Worm (Caenorhabditis elegans): Measurements from ENCODE around the gene nhx-9.

DNA sequence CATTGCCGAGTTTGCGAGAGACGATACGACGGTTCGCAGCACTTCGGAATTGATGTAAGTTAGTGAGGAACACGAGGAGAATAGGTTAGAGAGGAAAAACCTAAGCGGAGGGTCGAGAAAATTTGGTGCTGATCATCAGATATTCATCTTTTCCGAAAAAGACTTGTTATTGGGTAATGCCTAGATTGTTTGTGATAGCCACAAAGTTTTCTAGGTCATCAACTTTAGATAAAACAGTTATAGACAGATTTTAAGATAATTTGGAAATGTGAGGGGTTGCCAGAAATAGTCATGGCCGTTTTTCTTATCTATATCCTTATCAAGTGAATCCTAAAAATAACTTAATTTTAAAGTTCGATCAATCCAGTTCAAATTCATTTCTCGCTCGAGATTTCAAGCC is 30.3 kb upstream of the nhx-9 start:
- no peak for TF ChIP-seq pha-4 (tag; optimal IDR thresholded peaks at IDR 0.05)
- TF ChIP-seq rnt-1 (tag; optimal IDR thresholded peaks at IDR 0.05): no peak
- no peak for TF ChIP-seq ama-1 (optimal IDR thresholded peaks at IDR 0.05)
- TF ChIP-seq pag-3 (tag; optimal IDR thresholded peaks at IDR 0.05; ENCODE audit: borderline replicate concordance): no peak
